Fruit fly (Drosophila melanogaster) whole organism, embryonic: ENCODE data around the gene CG42445.
A peak's percentile ranks its signal among the peaks of the same experiment; 100 is the strongest.

Source experiments
- Adf1 ChIP-seq: fragments of 200-800 bp; sonication (Bioruptor generic); IDR thresholded peaks from 2 replicates; pipeline ENCODE4 v1.3.6; 2022; ENCODE audit warnings: missing biosample characterization, missing genetic modification characterization
- CG10321 ChIP-seq: fragments of 200-800 bp; sonication (Bioruptor generic); IDR thresholded peaks from 2 replicates; pipeline ENCODE4 v1.3.6; 2022; ENCODE audit warnings: missing biosample characterization, missing genetic modification characterization
- CG10979 ChIP-seq: fragments of 200-800 bp; sonication (Bioruptor generic); optimal IDR thresholded peaks from 2 replicates; lab custom pipeline; 2018; ENCODE audit warnings: missing biosample characterization, mild to moderate bottlenecking, missing genetic modification characterization, moderate library complexity
- CG11560 ChIP-seq: fragments of 200-800 bp; sonication (Bioruptor generic); IDR thresholded peaks from 3 replicates; pipeline ENCODE4 v1.3.6; 2022; ENCODE audit warnings: missing biosample characterization, missing genetic modification characterization
- CG11695 ChIP-seq: fragments of 200-800 bp; sonication (Bioruptor generic); IDR thresholded peaks from 3 replicates; pipeline ENCODE4 v1.3.6; 2022; ENCODE audit warnings: missing biosample characterization, missing genetic modification characterization
- CG11696 ChIP-seq: fragments of 200-800 bp; sonication (Bioruptor generic); IDR thresholded peaks from 2 replicates; pipeline ENCODE4 v1.3.6; 2022; ENCODE audit warnings: missing biosample characterization, missing genetic modification characterization
- CG12942 ChIP-seq: fragments of 200-800 bp; sonication (Bioruptor generic); optimal IDR thresholded peaks from 3 replicates; lab custom pipeline; 2016; ENCODE audit warnings: missing biosample characterization, missing genetic modification characterization
- CG13287 ChIP-seq: fragments of 200-800 bp; sonication (Bioruptor generic); IDR thresholded peaks from 2 replicates; pipeline ENCODE4 v1.3.6; 2022; ENCODE audit warnings: missing biosample characterization, missing genetic modification characterization; ENCODE audit not compliant: partially characterized antibody
- CG1603 ChIP-seq: fragments of 200-800 bp; sonication (Bioruptor generic); optimal IDR thresholded peaks from 2 replicates; lab custom pipeline; 2019; ENCODE audit warnings: missing biosample characterization, mild to moderate bottlenecking, missing genetic modification characterization, moderate library complexity
- CG17186 ChIP-seq: fragments of 200-800 bp; sonication (Bioruptor generic); optimal IDR thresholded peaks from 3 replicates; lab custom pipeline; 2017; ENCODE audit warnings: missing biosample characterization, missing genetic modification reagents, missing genetic modification characterization
- CG18619 ChIP-seq: fragments of 200-800 bp; sonication (Bioruptor generic); optimal IDR thresholded peaks from 3 replicates; lab custom pipeline; 2017; ENCODE audit warnings: missing biosample characterization, mild to moderate bottlenecking, missing genetic modification characterization
- CG30431 ChIP-seq: fragments of 200-800 bp; sonication (Bioruptor generic); optimal IDR thresholded peaks from 2 replicates; lab custom pipeline; 2017; ENCODE audit warnings: missing biosample characterization, missing genetic modification characterization
- CG31365 ChIP-seq: fragments of 200-800 bp; sonication (Bioruptor generic); optimal IDR thresholded peaks from 2 replicates; lab custom pipeline; 2018; ENCODE audit warnings: missing biosample characterization, mild to moderate bottlenecking, missing genetic modification characterization
- CG31388 ChIP-seq: fragments of 200-800 bp; sonication (Bioruptor generic); optimal IDR thresholded peaks from 2 replicates; lab custom pipeline; 2016; ENCODE audit warnings: missing biosample characterization, missing genetic modification characterization
- CG34224 ChIP-seq: fragments of 200-800 bp; sonication (Bioruptor generic); IDR thresholded peaks from 3 replicates; pipeline ENCODE4 v1.3.6; 2022; ENCODE audit warnings: missing biosample characterization, missing genetic modification characterization; ENCODE audit not compliant: partially characterized antibody
- CG6175 ChIP-seq: fragments of 200-800 bp; sonication (Bioruptor generic); IDR thresholded peaks from 3 replicates; pipeline ENCODE4 v1.3.6; 2022; ENCODE audit warnings: missing biosample characterization, missing genetic modification characterization
- CG6254 ChIP-seq: fragments of 200-800 bp; sonication (Bioruptor generic); optimal IDR thresholded peaks from 3 replicates; lab custom pipeline; 2017; ENCODE audit warnings: mild to moderate bottlenecking, missing biosample characterization, missing genetic modification reagents, missing genetic modification characterization
- CG7271 ChIP-seq: fragments of 200-800 bp; sonication (Bioruptor generic); optimal IDR thresholded peaks from 2 replicates; lab custom pipeline; 2018; ENCODE audit warnings: missing biosample characterization, mild to moderate bottlenecking, missing genetic modification characterization, moderate library complexity
- CG7556 ChIP-seq: fragments of 200-800 bp; sonication (Bioruptor generic); optimal IDR thresholded peaks from 2 replicates; lab custom pipeline; 2017; ENCODE audit warnings: missing biosample characterization, mild to moderate bottlenecking, missing genetic modification characterization
- CG8478 ChIP-seq: fragments of >200 bp; optimal IDR thresholded peaks from 2 replicates; lab custom pipeline; 2018
- Chrac-16 ChIP-seq: fragments of 200-800 bp; sonication (Bioruptor generic); optimal IDR thresholded peaks from 3 replicates; lab custom pipeline; 2016; ENCODE audit warnings: missing biosample characterization, missing genetic modification characterization
- Deaf1 ChIP-seq: fragments of 200-800 bp; optimal IDR thresholded peaks from 3 replicates; lab custom pipeline; 2019; ENCODE audit warnings: missing biosample characterization, mild to moderate bottlenecking, missing genetic modification characterization, moderate library complexity
- Fer2 ChIP-seq: fragments of 200-800 bp; sonication (Bioruptor generic); optimal IDR thresholded peaks from 2 replicates; lab custom pipeline; 2018; ENCODE audit warnings: missing biosample characterization, mild to moderate bottlenecking, missing genetic modification characterization, moderate library complexity
- Hmx ChIP-seq: fragments of 200-800 bp; sonication (Bioruptor generic); optimal IDR thresholded peaks from 2 replicates; lab custom pipeline; 2016; ENCODE audit warnings: missing biosample characterization, missing genetic modification characterization
- Mrtf ChIP-seq: fragments of 200-800 bp; sonication (Bioruptor generic); IDR thresholded peaks from 3 replicates; pipeline ENCODE4 v1.3.6; 2022; ENCODE audit warnings: missing biosample characterization, missing genetic modification characterization
- NC2β ChIP-seq: fragments of 200-800 bp; sonication (Bioruptor generic); optimal IDR thresholded peaks from 2 replicates; lab custom pipeline; 2016; ENCODE audit warnings: missing biosample characterization, missing genetic modification characterization
- PHDP ChIP-seq: fragments of 200-800 bp; sonication (Bioruptor generic); optimal IDR thresholded peaks from 3 replicates; lab custom pipeline; 2018; ENCODE audit warnings: missing biosample characterization, mild to moderate bottlenecking, missing genetic modification characterization, moderate library complexity
- Ptx1 ChIP-seq: fragments of 200-800 bp; sonication (Bioruptor generic); IDR thresholded peaks from 2 replicates; pipeline ENCODE4 v1.3.6; 2022; ENCODE audit warnings: missing biosample characterization, missing genetic modification characterization
- Rfx ChIP-seq: fragments of 200-800 bp; sonication (Bioruptor generic); IDR thresholded peaks from 2 replicates; pipeline ENCODE4 v1.3.6; 2022; ENCODE audit warnings: missing biosample characterization, missing genetic modification characterization
- Sin3A ChIP-seq: fragments of >200 bp; optimal IDR thresholded peaks from 2 replicates; lab custom pipeline; 2018
- Sox102F ChIP-seq: fragments of 200-800 bp; sonication (Bioruptor generic); optimal IDR thresholded peaks from 2 replicates; lab custom pipeline; 2018; ENCODE audit warnings: missing biosample characterization, mild to moderate bottlenecking, missing genetic modification characterization, moderate library complexity
- Sry-β ChIP-seq: fragments of 200-800 bp; sonication (Bioruptor generic); optimal IDR thresholded peaks from 2 replicates; lab custom pipeline; 2018; ENCODE audit warnings: missing biosample characterization, mild to moderate bottlenecking, missing genetic modification characterization, moderate library complexity
- TFAM ChIP-seq: fragments of 200-800 bp; sonication (Bioruptor generic); optimal IDR thresholded peaks from 2 replicates; lab custom pipeline; 2017; ENCODE audit warnings: missing biosample characterization, missing genetic modification characterization, inconsistent platforms
- bowl ChIP-seq: fragments of 200-800 bp; sonication (Bioruptor generic); IDR thresholded peaks from 2 replicates; pipeline ENCODE4 v1.3.6; 2022; ENCODE audit warnings: missing biosample characterization, missing genetic modification characterization
- cg ChIP-seq: fragments of 200-800 bp; sonication (Bioruptor generic); optimal IDR thresholded peaks from 3 replicates; lab custom pipeline; 2019; ENCODE audit warnings: missing biosample characterization, mild to moderate bottlenecking, missing genetic modification characterization, moderate library complexity
- chinmo ChIP-seq: fragments of 200-800 bp; sonication (Bioruptor generic); IDR thresholded peaks from 4 replicates; pipeline ENCODE4 v1.3.6; 2022; ENCODE audit warnings: missing biosample characterization, missing genetic modification characterization; ENCODE audit not compliant: partially characterized antibody
- chm ChIP-seq: fragments of 200-800 bp; sonication (Bioruptor generic); IDR thresholded peaks from 2 replicates; pipeline ENCODE4 v1.3.6; 2022; ENCODE audit warnings: missing biosample characterization, missing genetic modification characterization
- dan ChIP-seq: fragments of 200-800 bp; sonication (Bioruptor generic); IDR thresholded peaks from 2 replicates; pipeline ENCODE4 v1.3.6; 2022; ENCODE audit warnings: missing biosample characterization, missing genetic modification characterization
- dmrt99B ChIP-seq: fragments of 200-800 bp; sonication (Bioruptor generic); optimal IDR thresholded peaks from 2 replicates; lab custom pipeline; 2018; ENCODE audit warnings: missing biosample characterization, mild to moderate bottlenecking, missing genetic modification characterization, moderate library complexity
- eve ChIP-seq, 2 experiments: fragments of >200 bp; optimal IDR thresholded peaks; 2 replicates each; lab custom pipeline; 2017; ENCODE audit warnings: missing biosample characterization in 2 of 2, missing genetic modification characterization in 2 of 2
- fd102C ChIP-seq: fragments of 200-800 bp; sonication (Bioruptor generic); optimal IDR thresholded peaks from 2 replicates; lab custom pipeline; 2018; ENCODE audit warnings: missing biosample characterization, mild to moderate bottlenecking, missing genetic modification characterization, moderate library complexity
- kni ChIP-seq: fragments of 200-800 bp; sonication (Bioruptor generic); optimal IDR thresholded peaks from 3 replicates; lab custom pipeline; 2017; ENCODE audit warnings: mild to moderate bottlenecking, missing biosample characterization, missing genetic modification reagents, missing genetic modification characterization
- lbe ChIP-seq: fragments of 200-800 bp; sonication (Bioruptor generic); optimal IDR thresholded peaks from 2 replicates; lab custom pipeline; 2016; ENCODE audit warnings: missing biosample characterization, mild to moderate bottlenecking, missing genetic modification characterization
- mam ChIP-seq: fragments of 200-800 bp; sonication (Bioruptor generic); optimal IDR thresholded peaks from 3 replicates; lab custom pipeline; 2016; ENCODE audit warnings: missing biosample characterization, missing genetic modification characterization
- mirr ChIP-seq: fragments of 200-800 bp; sonication (Bioruptor generic); optimal IDR thresholded peaks from 3 replicates; lab custom pipeline; 2018; ENCODE audit warnings: missing biosample characterization, mild to moderate bottlenecking, missing genetic modification characterization
- pzg ChIP-seq: fragments of 200-800 bp; sonication (Bioruptor generic); optimal IDR thresholded peaks from 3 replicates; lab custom pipeline; 2018; ENCODE audit warnings: missing biosample characterization, mild to moderate bottlenecking, missing genetic modification characterization, moderate library complexity
- ranshi ChIP-seq: fragments of 200-800 bp; sonication (Bioruptor generic); IDR thresholded peaks from 2 replicates; pipeline ENCODE4 v1.3.6; 2022; ENCODE audit warnings: missing biosample characterization, missing genetic modification characterization
- sc ChIP-seq, 3 experiments: fragments of >200 bp in 2 of 3; fragments of 200-800 bp in 1 of 3; sonication (Bioruptor generic) in 1 of 3; optimal IDR thresholded peaks; 2 replicates in 2 of 3; 3 replicates in 1 of 3; lab custom pipeline; 2017; ENCODE audit warnings: mild to moderate bottlenecking in 1 of 3, missing biosample characterization in 1 of 3, missing genetic modification characterization in 1 of 3, missing genetic modification reagents in 1 of 3
- slbo ChIP-seq: fragments of 200-800 bp; sonication (Bioruptor generic); IDR thresholded peaks from 2 replicates; pipeline ENCODE4 v1.3.6; 2022; ENCODE audit warnings: missing biosample characterization, missing genetic modification characterization
- tin ChIP-seq: fragments of 200-800 bp; sonication (Bioruptor generic); optimal IDR thresholded peaks from 3 replicates; lab custom pipeline; 2016; ENCODE audit warnings: missing biosample characterization, missing genetic modification characterization
- unc-4 ChIP-seq: fragments of 200-800 bp; sonication (Bioruptor generic); IDR thresholded peaks from 2 replicates; pipeline ENCODE4 v1.3.6; 2022; ENCODE audit warnings: missing biosample characterization, missing genetic modification characterization; ENCODE audit not compliant: partially characterized antibody

Gene CG42445

dm6 chr3L:8191042-8191613 is 32.4 kb upstream of the CG42445 start, which contains the start of gene MED24 (continued):
- TF ChIP-seq CG31365 (tag; lab: Kevin White, UChicago) (no peak), CG7271 (tag; lab: Kevin White, UChicago) (no peak), CG34224 (GFP tag; lab: Robert Waterston, UW) (peak; percentile 22; the same call in 1 of the 3 replicates), Chrac-16 (GFP tag; lab: Kevin White, UChicago) (no peak), mirr (GFP tag; lab: Kevin White, UChicago) (no peak), Fer2 (tag; lab: Kevin White, UChicago) (no peak), dan (GFP tag; lab: Robert Waterston, UW) (no peak), Ptx1 (GFP tag; lab: Robert Waterston, UW) (no peak), CG17186 (GFP tag; lab: Kevin White, UChicago) (no peak), slbo (GFP tag; lab: Robert Waterston, UW) (no peak), bowl (GFP tag; lab: Robert Waterston, UW) (no peak), CG10979 (tag; lab: Kevin White, UChicago) (no peak), Sin3A (lab: Kevin White, UChicago) (no peak), fd102C (no peak), dmrt99B (tag; lab: Kevin White, UChicago) (no peak), chinmo (GFP tag; lab: Robert Waterston, UW) (no peak), Hmx (GFP tag; lab: Kevin White, UChicago) (no peak), sc (optimal IDR thresholded peaks at IDR 0.05; lab: Kevin White, UChicago) (no peak), sc (GFP tag; optimal IDR thresholded peaks at IDR 0.05; lab: Kevin White, UChicago) (no peak), Sox102F (GFP tag; lab: Kevin White, UChicago) (no peak), CG7556 (no peak), CG10321 (no peak), unc-4 (GFP tag; lab: Robert Waterston, UW) (no peak), Mrtf (no peak), cg (no peak), CG1603 (no peak), CG13287 (GFP tag; lab: Robert Waterston, UW) (no peak; the same call in 1 of the 2 replicates), CG11696 (GFP tag; lab: Robert Waterston, UW) (no peak), CG8478 (lab: Kevin White, UChicago) (no peak), ranshi (GFP tag; lab: Robert Waterston, UW) (no peak), CG6254 (no peak), chm (no peak), CG18619 (no peak), CG31388 (GFP tag; lab: Kevin White, UChicago) (no peak), CG6175 (GFP tag; lab: Robert Waterston, UW) (no peak), mam (GFP tag; lab: Kevin White, UChicago) (no peak), Adf1 (GFP tag; lab: Robert Waterston, UW) (no peak), Deaf1 (tag; lab: Kevin White, UChicago) (no peak), kni (GFP tag; lab: Kevin White, UChicago) (no peak), tin (no peak), CG11695 (GFP tag; lab: Robert Waterston, UW) (no peak), lbe (GFP tag; lab: Kevin White, UChicago) (peak; percentile 15), Rfx (GFP tag; lab: Robert Waterston, UW) (no peak), Sry-β (GFP tag; lab: Kevin White, UChicago) (no peak), CG12942 (GFP tag; lab: Kevin White, UChicago) (no peak), CG30431 (GFP tag; lab: Kevin White, UChicago) (no peak), NC2β (no peak), pzg (GFP tag; lab: Kevin White, UChicago) (peak; percentile 47), PHDP (tag; lab: Kevin White, UChicago) (no peak), TFAM (GFP tag; lab: Kevin White, UChicago) (no peak), CG11560 (tag; lab: Robert Waterston, UW) (no peak), eve (GFP tag; optimal IDR thresholded peaks at IDR 0.05; lab: Kevin White, UChicago) (no peak)
